Worm (Caenorhabditis elegans) whole organism, L2 larva: Measurements from ENCODE around the gene coa-4.

Experiments
- gmeb-1 ChIP-seq: fragments of 150-350 bp; optimal IDR thresholded peaks from 2 replicates; lab custom pipeline; 2014; ENCODE audit warnings: missing biosample characterization, missing genetic modification characterization
- skn-1 ChIP-seq: sonication (generic microtip); optimal IDR thresholded peaks from 2 replicates; lab custom pipeline; 2017; ENCODE audit warnings: missing biosample characterization, missing genetic modification characterization
- snpc-4 ChIP-seq: fragments of 150-350 bp; optimal IDR thresholded peaks from 2 replicates; lab custom pipeline; 2014; ENCODE audit warnings: missing biosample characterization, missing genetic modification characterization

- TF ChIP-seq snpc-4 (tag; lab: Kevin White, UChicago) (no peak), gmeb-1 (tag; lab: Kevin White, UChicago) (no peak), skn-1 (tag; lab: Kevin White, UChicago) (no peak)
These were observed 7.7 kb downstream of the coa-4 start, which contains the start of gene clec-183 for ce11 chrIV:9327706-9328105.
